Worm (Caenorhabditis elegans): ENCODE measurements around the gene srh-167.
A peak's percentile ranks its signal among the peaks of the same experiment; 100 is the strongest.

Gene srh-167

ce11 chrV:16361350-16361749 lies 27.8 kb downstream of the srh-167 start:
- no peak for TF ChIP-seq F16B12.6 (tag; optimal IDR thresholded peaks at IDR 0.05)
- TF ChIP-seq mab-9 (GFP tag; IDR thresholded peaks at IDR 0.05), result no peak
- no peak for TF ChIP-seq snu-23 (GFP tag; optimal IDR thresholded peaks at IDR 0.05)
- TF ChIP-seq vab-15 (tag; optimal IDR thresholded peaks at IDR 0.05), result no peak

- no peak for TF ChIP-seq elt-2 (tag; optimal IDR thresholded peaks at IDR 0.05)
- no peak for TF ChIP-seq irx-1 (tag; optimal IDR thresholded peaks at IDR 0.05)
- TF ChIP-seq nhr-71 (tag; optimal IDR thresholded peaks at IDR 0.05), result peak; percentile 2
- peak in 1 of 3 experiments; percentile 2 for TF ChIP-seq ceh-82 (tag; optimal IDR thresholded peaks at IDR 0.05)
- TF ChIP-seq aly-2 (tag; optimal IDR thresholded peaks at IDR 0.05), result peak; percentile 40
- no peak for TF ChIP-seq unc-62 (GFP tag; optimal IDR thresholded peaks at IDR 0.05)
Observed at ce11 chrV:16367575-16367974, 34.1 kb downstream of the srh-167 start, which contains the start of gene W08G11.3. Gene W08G11.3, plus strand, starts transcription at chrV:16367681.

ce11 chrV:16368143-16368542 lies 34.6 kb downstream of the srh-167 start:
- TF ChIP-seq efl-1 (optimal IDR thresholded peaks at IDR 0.05) (no peak), efl-1 (GFP tag; optimal IDR thresholded peaks at IDR 0.05 in 1 of 2) (peak in 1 of 2 experiments; percentile 55), fkh-8 (tag; optimal IDR thresholded peaks at IDR 0.05) (no peak)

ce11 chrV:16370039-16370438 lies 36.5 kb downstream of the srh-167 start:
- no peak for TF ChIP-seq alr-1 (tag; optimal IDR thresholded peaks at IDR 0.05; ENCODE audit: borderline replicate concordance)
- peak in 1 of 6 experiments; percentile 32 for TF ChIP-seq elt-3 (tag; optimal IDR thresholded peaks at IDR 0.05)
- no peak for TF ChIP-seq unc-98 (GFP tag; IDR thresholded peaks at IDR 0.05)
- TF ChIP-seq xbp-1 (tag; optimal IDR thresholded peaks at IDR 0.05), result peak; percentile 47
- peak; percentile 34 for TF ChIP-seq ceh-8 (GFP tag; optimal IDR thresholded peaks at IDR 0.05)
- peak in 1 of 2 experiments; percentile 63 for TF ChIP-seq mdl-1 (tag; optimal IDR thresholded peaks at IDR 0.05)
- TF ChIP-seq dsc-1 (tag; optimal IDR thresholded peaks at IDR 0.05), result peak; percentile 70
- peak; percentile 83 for TF ChIP-seq nhr-47 (tag; optimal IDR thresholded peaks at IDR 0.05)
- TF ChIP-seq tbx-2 (tag; optimal IDR thresholded peaks at IDR 0.05), result peak; percentile 74
- no peak for TF ChIP-seq lir-3 (tag; optimal IDR thresholded peaks at IDR 0.05; ENCODE audit: poor library complexity)
- TF ChIP-seq grh-1 (GFP tag; IDR thresholded peaks at IDR 0.05), result 0 out of 2 replicates have a peak, but pooled peaks have one; percentile 40
- TF ChIP-seq aly-2 (tag; optimal IDR thresholded peaks at IDR 0.05), result peak; percentile 22
- peak; percentile 10 for TF ChIP-seq jun-1 (tag; optimal IDR thresholded peaks at IDR 0.05)
- TF ChIP-seq F16B12.6 (tag; optimal IDR thresholded peaks at IDR 0.05), result peak; percentile 7
- TF ChIP-seq C16A3.4 (tag; optimal IDR thresholded peaks at IDR 0.05), result peak; percentile 74
- peak; percentile 7; the same call in 1 of the 2 replicates for TF ChIP-seq isw-1 (GFP tag; IDR thresholded peaks at IDR 0.05)
- peak; percentile 61 to 86 for TF ChIP-seq lin-35 (GFP tag; optimal IDR thresholded peaks at IDR 0.05)
- TF ChIP-seq rnt-1 (tag; optimal IDR thresholded peaks at IDR 0.05), result peak; percentile 88
- no peak for TF ChIP-seq Y116A8C.19 (tag; optimal IDR thresholded peaks at IDR 0.05; ENCODE audit: borderline replicate concordance)
- no peak for TF ChIP-seq ceh-63 (GFP tag; optimal IDR thresholded peaks at IDR 0.05)
- peak in 1 of 2 experiments; percentile 50 for TF ChIP-seq ztf-11 (tag; optimal IDR thresholded peaks at IDR 0.05)
- TF ChIP-seq sup-37 (GFP tag; optimal IDR thresholded peaks at IDR 0.05), result peak; percentile 18
- TF ChIP-seq nhr-71 (tag; optimal IDR thresholded peaks at IDR 0.05), result peak; percentile 82
- TF ChIP-seq skn-1 (tag; optimal IDR thresholded peaks at IDR 0.05), result peak; percentile 63
- TF ChIP-seq mep-1 (tag; optimal IDR thresholded peaks at IDR 0.05), result peak; percentile 73
- no peak for TF ChIP-seq nhr-12 (tag; optimal IDR thresholded peaks at IDR 0.05)
- TF ChIP-seq sox-4 (tag; optimal IDR thresholded peaks at IDR 0.05), result no peak
- no peak for TF ChIP-seq ceh-88 (GFP tag; IDR thresholded peaks at IDR 0.05)
- peak; percentile 49 for TF ChIP-seq nhr-85 (tag)
- TF ChIP-seq zip-4 (GFP tag; optimal IDR thresholded peaks at IDR 0.05), result peak; percentile 61
- TF ChIP-seq lin-39 (tag; optimal IDR thresholded peaks at IDR 0.05), result peak; percentile 12
- peak; percentile 76 for TF ChIP-seq swsn-7 (tag; optimal IDR thresholded peaks at IDR 0.05)
- TF ChIP-seq C04F5.9 (tag; optimal IDR thresholded peaks at IDR 0.05), result peak; percentile 20
- no peak for TF ChIP-seq nhr-76 (tag; optimal IDR thresholded peaks at IDR 0.05)
- TF ChIP-seq mab-9 (GFP tag; IDR thresholded peaks at IDR 0.05), result no peak
- TF ChIP-seq fos-1 (tag; optimal IDR thresholded peaks at IDR 0.05), result peak; percentile 20
- TF ChIP-seq pqm-1 (tag; optimal IDR thresholded peaks at IDR 0.05), result no peak
- peak; percentile 88 for TF ChIP-seq nhr-90 (tag; optimal IDR thresholded peaks at IDR 0.05; ENCODE audit: poor library complexity)
